Worm (Caenorhabditis elegans) whole organism, L3 larva: ENCODE measurements around the gene vps-54.

Experiments used
- R02D3.7 ChIP-seq: fragments of 150-350 bp; optimal IDR thresholded peaks from 2 replicates; lab custom pipeline; 2014; ENCODE audit warnings: missing biosample characterization, missing genetic modification characterization
- ZK546.5 ChIP-seq: sonication (generic microtip); optimal IDR thresholded peaks from 2 replicates; lab custom pipeline; 2017; ENCODE audit warnings: missing biosample characterization, missing genetic modification characterization
- aly-2 ChIP-seq: fragments of 150-350 bp; optimal IDR thresholded peaks from 2 replicates; lab custom pipeline; 2014; ENCODE audit warnings: missing biosample characterization, missing genetic modification characterization
- ama-1 ChIP-seq: fragments of 150-350 bp; optimal IDR thresholded peaks from 2 replicates; lab custom pipeline; 2018
- ceh-28 ChIP-seq: fragments of 150-350 bp; optimal IDR thresholded peaks from 2 replicates; lab custom pipeline; 2014; ENCODE audit warnings: missing biosample characterization, missing genetic modification reagents, missing genetic modification characterization
- ceh-82 ChIP-seq: fragments of 150-350 bp; optimal IDR thresholded peaks from 2 replicates; lab custom pipeline; 2014; ENCODE audit warnings: missing biosample characterization, missing genetic modification characterization
- ceh-9 ChIP-seq: sonication (generic microtip); optimal IDR thresholded peaks from 2 replicates; lab custom pipeline; 2018; ENCODE audit warnings: missing biosample characterization, missing genetic modification characterization
- daf-12 ChIP-seq: fragments of 150-350 bp; optimal IDR thresholded peaks from 2 replicates; lab custom pipeline; 2014; ENCODE audit warnings: missing biosample characterization, missing genetic modification reagents, missing genetic modification characterization
- egl-27 ChIP-seq: sonication (generic microtip); optimal IDR thresholded peaks from 4 replicates; lab custom pipeline; 2017; ENCODE audit warnings: missing biosample characterization, missing genetic modification reagents, missing genetic modification characterization
- elt-1 ChIP-seq: fragments of 150-350 bp; optimal IDR thresholded peaks from 2 replicates; lab custom pipeline; 2014; ENCODE audit warnings: missing biosample characterization, missing genetic modification characterization
- elt-2 ChIP-seq: sonication (generic microtip); optimal IDR thresholded peaks from 2 replicates; lab custom pipeline; 2016; ENCODE audit warnings: missing genetic modification reagents, mild to moderate bottlenecking, missing genetic modification characterization, missing compliant biosample characterization
- elt-3 ChIP-seq, 3 experiments: fragments of 150-350 bp in 1 of 3; sonication (generic microtip) in 2 of 3; optimal IDR thresholded peaks; 2 replicates in 2 of 3; 4 replicates in 1 of 3; lab custom pipeline; 2014 to 2017; ENCODE audit warnings: missing biosample characterization in 3 of 3, missing genetic modification characterization in 3 of 3
- eor-1 ChIP-seq, 2 experiments: fragments of 150-350 bp; optimal IDR thresholded peaks; 2 replicates each; lab custom pipeline; 2014 to 2018; ENCODE audit warnings: missing biosample characterization in 2 of 2, missing genetic modification characterization in 2 of 2
- fos-1 ChIP-seq: fragments of 150-350 bp; optimal IDR thresholded peaks from 2 replicates; lab custom pipeline; 2014; ENCODE audit warnings: missing biosample characterization, missing genetic modification characterization
- hmg-11 ChIP-seq: sonication (generic microtip); optimal IDR thresholded peaks from 2 replicates; lab custom pipeline; 2016; ENCODE audit warnings: missing genetic modification characterization, missing compliant biosample characterization
- lsy-12 ChIP-seq: sonication (generic microtip); optimal IDR thresholded peaks from 2 replicates; lab custom pipeline; 2016; ENCODE audit warnings: mild to moderate bottlenecking, missing genetic modification characterization, missing compliant biosample characterization
- mdl-1 ChIP-seq: fragments of 150-350 bp; optimal IDR thresholded peaks from 2 replicates; lab custom pipeline; 2014; ENCODE audit warnings: missing biosample characterization, missing genetic modification characterization
- mml-1 ChIP-seq: fragments of 150-350 bp; sonication (generic microtip); optimal IDR thresholded peaks from 3 replicates; lab custom pipeline; 2014; ENCODE audit warnings: missing biosample characterization, missing genetic modification characterization
- nfya-1 ChIP-seq: sonication (generic microtip); optimal IDR thresholded peaks from 2 replicates; lab custom pipeline; 2017; ENCODE audit warnings: missing genetic modification characterization, mild to moderate bottlenecking, missing compliant biosample characterization, antibody characterized with exemption, moderate library complexity; ENCODE audit not compliant: insufficient read depth
- nhr-11 ChIP-seq: fragments of 150-350 bp; optimal IDR thresholded peaks from 2 replicates; lab custom pipeline; 2014; ENCODE audit warnings: missing biosample characterization, missing genetic modification characterization
- nhr-23 ChIP-seq: fragments of 150-350 bp; optimal IDR thresholded peaks from 2 replicates; lab custom pipeline; 2014; ENCODE audit warnings: missing biosample characterization, missing genetic modification reagents, missing genetic modification characterization
- nhr-237 ChIP-seq: fragments of 150-350 bp; optimal IDR thresholded peaks from 2 replicates; lab custom pipeline; 2014; ENCODE audit warnings: missing biosample characterization, missing genetic modification characterization
- nhr-25 ChIP-seq: sonication (generic microtip); optimal IDR thresholded peaks from 2 replicates; lab custom pipeline; 2017; ENCODE audit warnings: missing biosample characterization, missing genetic modification characterization
- nhr-28 ChIP-seq: fragments of 150-350 bp; optimal IDR thresholded peaks from 2 replicates; lab custom pipeline; 2014; ENCODE audit warnings: missing biosample characterization, missing genetic modification characterization
- nhr-43 ChIP-seq: sonication (generic microtip); optimal IDR thresholded peaks from 2 replicates; lab custom pipeline; 2016; ENCODE audit warnings: mild to moderate bottlenecking, missing genetic modification characterization, missing compliant biosample characterization; ENCODE audit not compliant: poor library complexity, severe bottlenecking
- nhr-67 ChIP-seq: fragments of 150-350 bp; optimal IDR thresholded peaks from 2 replicates; lab custom pipeline; 2014; ENCODE audit warnings: missing biosample characterization, missing genetic modification characterization
- nhr-77 ChIP-seq: fragments of 150-350 bp; optimal IDR thresholded peaks from 2 replicates; lab custom pipeline; 2014; ENCODE audit warnings: missing biosample characterization, missing genetic modification characterization
- pha-4 ChIP-seq: fragments of 150-350 bp; optimal IDR thresholded peaks from 2 replicates; lab custom pipeline; 2014; ENCODE audit warnings: missing biosample characterization, missing genetic modification reagents, missing genetic modification characterization
- pqm-1 ChIP-seq: fragments of 150-350 bp; optimal IDR thresholded peaks from 2 replicates; lab custom pipeline; 2017; ENCODE audit warnings: missing biosample characterization, missing genetic modification characterization, inconsistent platforms
- sea-2 ChIP-seq: fragments of 150-350 bp; sonication (generic microtip); optimal IDR thresholded peaks from 4 replicates; lab custom pipeline; 2014; ENCODE audit warnings: missing biosample characterization, missing genetic modification reagents, missing genetic modification characterization
- skn-1 ChIP-seq: fragments of 150-350 bp; optimal IDR thresholded peaks from 2 replicates; lab custom pipeline; 2014; ENCODE audit warnings: missing biosample characterization, missing genetic modification characterization
- snpc-4 ChIP-seq: fragments of 150-350 bp; optimal IDR thresholded peaks from 2 replicates; lab custom pipeline; 2014; ENCODE audit warnings: missing biosample characterization, missing genetic modification characterization
- tbx-2 ChIP-seq: sonication (generic microtip); optimal IDR thresholded peaks from 2 replicates; lab custom pipeline; 2016; ENCODE audit warnings: mild to moderate bottlenecking, missing genetic modification characterization, missing compliant biosample characterization
- unc-39 ChIP-seq: sonication (generic microtip); optimal IDR thresholded peaks from 4 replicates; lab custom pipeline; 2017; ENCODE audit warnings: missing biosample characterization, missing genetic modification characterization
- ztf-4 ChIP-seq: fragments of 150-350 bp; optimal IDR thresholded peaks from 2 replicates; lab custom pipeline; 2014; ENCODE audit warnings: missing biosample characterization, missing genetic modification characterization

vps-54 gene

ce11 chrV:10561632-10562031 lies 14.6 kb downstream of the vps-54 start:
- TF ChIP-seq skn-1 (tag; lab: Kevin White, UChicago), result no peak
- TF ChIP-seq egl-27 (tag; lab: Kevin White, UChicago), result no peak
- TF ChIP-seq ztf-4 (tag; lab: Kevin White, UChicago), result no peak
- no peak for TF ChIP-seq R02D3.7 (tag; lab: Kevin White, UChicago)
- TF ChIP-seq nfya-1 (tag; lab: Kevin White, UChicago), result no peak
- no peak for TF ChIP-seq tbx-2 (tag; lab: Kevin White, UChicago)
- TF ChIP-seq fos-1 (tag; lab: Kevin White, UChicago), result no peak

ce11 chrV:10560621-10561020 lies 15.6 kb downstream of the vps-54 start, which contains the start of gene col-152:
col-152 (plus strand) TSS chrV:10560921.
- TF ChIP-seq ZK546.5 (tag; lab: Kevin White, UChicago), result no peak
- no peak for TF ChIP-seq lsy-12
- no peak for TF ChIP-seq skn-1 (tag; lab: Kevin White, UChicago)
- TF ChIP-seq fos-1 (tag; lab: Kevin White, UChicago), result no peak
- TF ChIP-seq pqm-1 (tag; lab: Kevin White, UChicago), result no peak
- no peak for TF ChIP-seq nhr-237 (tag; lab: Kevin White, UChicago)
- no peak for TF ChIP-seq snpc-4 (tag; lab: Kevin White, UChicago)
- no peak for TF ChIP-seq elt-2
- TF ChIP-seq nhr-43 (tag; lab: Kevin White, UChicago), result no peak
- no peak for TF ChIP-seq sea-2
- no peak for TF ChIP-seq ceh-28 (tag; lab: Kevin White, UChicago)
- no peak for TF ChIP-seq nhr-11 (tag; lab: Kevin White, UChicago)
- no peak for TF ChIP-seq nhr-28 (tag; lab: Kevin White, UChicago)
- no peak for TF ChIP-seq daf-12 (tag; lab: Kevin White, UChicago)
- no peak for TF ChIP-seq tbx-2 (tag; lab: Kevin White, UChicago)
- TF ChIP-seq ceh-9 (tag; lab: Kevin White, UChicago), result no peak
- TF ChIP-seq elt-1, result no peak
- TF ChIP-seq nhr-67 (tag; lab: Kevin White, UChicago), result no peak

- TF ChIP-seq elt-3 (tag; optimal IDR thresholded peaks at IDR 0.05; lab: Kevin White, UChicago) (no peak), pqm-1 (tag; lab: Kevin White, UChicago) (no peak), unc-39 (tag; lab: Kevin White, UChicago) (no peak), R02D3.7 (tag; lab: Kevin White, UChicago) (no peak), nhr-237 (tag; lab: Kevin White, UChicago) (no peak), ama-1 (lab: Kevin White, UChicago) (no peak), nhr-11 (tag; lab: Kevin White, UChicago) (no peak)
These were observed 18.5 kb downstream of the vps-54 start, which contains the start of gene best-14 for ce11 chrV:10557676-10558075. best-14 (plus strand) TSS chrV:10557976.

DNA sequence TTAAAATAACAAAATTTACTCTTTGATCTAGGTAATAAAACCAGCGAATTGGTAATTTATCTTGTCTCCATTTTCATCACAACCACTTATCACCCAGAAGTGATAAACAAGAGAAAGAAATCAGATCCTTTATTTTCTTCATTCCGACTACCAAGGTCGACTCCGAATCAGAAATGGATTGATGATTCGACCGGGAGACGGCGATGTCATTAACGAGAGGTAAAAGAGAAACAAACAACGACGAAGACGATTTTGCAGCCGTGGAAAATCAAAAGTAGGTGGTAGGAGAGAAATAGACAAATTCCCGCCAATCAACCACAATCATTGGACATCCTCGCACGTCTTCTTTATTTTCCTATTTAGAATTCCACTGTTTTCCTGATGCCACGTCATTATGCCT lies 19.1 kb downstream of the vps-54 start:
- peak; percentile 24 for TF ChIP-seq nhr-25
- peak; percentile 40 for TF ChIP-seq nhr-23 (tag; lab: Kevin White, UChicago)
- TF ChIP-seq aly-2 (tag; lab: Kevin White, UChicago), result no peak
- peak in 1 of 3 experiments; percentile 55 for TF ChIP-seq elt-3 (tag; optimal IDR thresholded peaks at IDR 0.05; lab: Kevin White, UChicago)

ce11 chrV:10556362-10556761 lies 19.9 kb downstream of the vps-54 start:
- TF ChIP-seq R02D3.7 (tag; lab: Kevin White, UChicago) (no peak), mdl-1 (tag; lab: Kevin White, UChicago) (no peak), hmg-11 (tag; lab: Kevin White, UChicago) (no peak), eor-1 (tag; optimal IDR thresholded peaks at IDR 0.05; lab: Kevin White, UChicago) (no peak), mml-1 (no peak), ceh-82 (tag; lab: Kevin White, UChicago) (no peak), pha-4 (no peak), fos-1 (tag; lab: Kevin White, UChicago) (no peak), egl-27 (tag; lab: Kevin White, UChicago) (no peak), skn-1 (tag; lab: Kevin White, UChicago) (no peak), sea-2 (no peak), nhr-77 (tag; lab: Kevin White, UChicago) (no peak)
